Fruit fly (Drosophila melanogaster) whole organism, adult: Measurements from ENCODE around the gene CG11975.

Experiments
- CG11617 ChIP-seq: fragments of 200-800 bp; sonication (Bioruptor generic); optimal IDR thresholded peaks from 2 replicates; lab custom pipeline; 2017; ENCODE audit warnings: mild to moderate bottlenecking, missing biosample characterization, missing genetic modification reagents, missing genetic modification characterization
- CG12768 ChIP-seq: fragments of 200-800 bp; sonication (Bioruptor generic); optimal IDR thresholded peaks from 2 replicates; lab custom pipeline; 2017; ENCODE audit warnings: missing biosample characterization, missing genetic modification characterization, mild to moderate bottlenecking, moderate library complexity, missing genetic modification reagents
- CG14711 ChIP-seq: fragments of 200-800 bp; sonication (Bioruptor generic); optimal IDR thresholded peaks from 2 replicates; lab custom pipeline; 2018; ENCODE audit warnings: missing biosample characterization, mild to moderate bottlenecking, missing genetic modification characterization, moderate library complexity
- CG1620 ChIP-seq: fragments of 200-800 bp; sonication (Bioruptor generic); optimal IDR thresholded peaks from 2 replicates; lab custom pipeline; 2016; ENCODE audit warnings: missing biosample characterization, missing genetic modification characterization
- CG33017 ChIP-seq: fragments of 200-800 bp; sonication (Bioruptor generic); optimal IDR thresholded peaks from 2 replicates; lab custom pipeline; 2018; ENCODE audit warnings: missing biosample characterization, mild to moderate bottlenecking, missing genetic modification characterization, moderate library complexity
- CG5204 ChIP-seq: fragments of 200-800 bp; sonication (Bioruptor generic); optimal IDR thresholded peaks from 2 replicates; lab custom pipeline; 2016; ENCODE audit warnings: missing biosample characterization, missing genetic modification characterization
- CG7045 ChIP-seq: fragments of 200-800 bp; sonication (Bioruptor generic); optimal IDR thresholded peaks from 2 replicates; lab custom pipeline; 2017; ENCODE audit warnings: missing biosample characterization, mild to moderate bottlenecking, missing genetic modification characterization
- CG7101 ChIP-seq: fragments of 200-800 bp; sonication (Bioruptor generic); optimal IDR thresholded peaks from 2 replicates; lab custom pipeline; 2018; ENCODE audit warnings: missing biosample characterization, mild to moderate bottlenecking, missing genetic modification characterization, moderate library complexity
- Clk ChIP-seq: fragments of 200-800 bp; sonication (Bioruptor generic); optimal IDR thresholded peaks from 2 replicates; lab custom pipeline; 2017; ENCODE audit warnings: missing biosample characterization, missing genetic modification characterization
- Crg-1 ChIP-seq: fragments of 200-800 bp; sonication (Bioruptor generic); optimal IDR thresholded peaks from 2 replicates; lab custom pipeline; 2016; ENCODE audit warnings: missing biosample characterization, missing genetic modification characterization
- Hr96 ChIP-seq: fragments of 200-800 bp; sonication (Bioruptor generic); optimal IDR thresholded peaks from 2 replicates; lab custom pipeline; 2016; ENCODE audit warnings: missing biosample characterization, missing genetic modification characterization
- Mnt ChIP-seq: fragments of 200-800 bp; sonication (Bioruptor generic); optimal IDR thresholded peaks from 2 replicates; lab custom pipeline; 2016; ENCODE audit warnings: missing biosample characterization, mild to moderate bottlenecking, missing genetic modification characterization
- bab1 ChIP-seq: fragments of 200-800 bp; sonication (Bioruptor generic); optimal IDR thresholded peaks from 3 replicates; lab custom pipeline; 2019; ENCODE audit warnings: missing biosample characterization, mild to moderate bottlenecking, missing genetic modification characterization, moderate library complexity
- cic ChIP-seq: fragments of 200-800 bp; sonication (Bioruptor generic); optimal IDR thresholded peaks from 2 replicates; lab custom pipeline; 2017; ENCODE audit warnings: missing biosample characterization, mild to moderate bottlenecking, missing genetic modification characterization, moderate library complexity
- cnc ChIP-seq, 2 experiments: fragments of >200 bp; optimal IDR thresholded peaks; 2 replicates each; lab custom pipeline; 2017
- kay ChIP-seq: fragments of 200-800 bp; sonication (Bioruptor generic); peaks from one replicate; lab custom pipeline; 2016; ENCODE audit warnings: missing biosample characterization, missing genetic modification characterization, borderline replicate concordance
- ovo ChIP-seq: fragments of 200-800 bp; sonication (Bioruptor generic); optimal IDR thresholded peaks from 2 replicates; lab custom pipeline; 2016; ENCODE audit warnings: missing biosample characterization, missing genetic modification characterization
- pad ChIP-seq: fragments of 200-800 bp; sonication (Bioruptor generic); optimal IDR thresholded peaks from 3 replicates; lab custom pipeline; 2017; ENCODE audit warnings: missing biosample characterization, missing genetic modification characterization, mild to moderate bottlenecking, moderate library complexity, missing genetic modification reagents
- tj ChIP-seq: fragments of 200-800 bp; sonication (Bioruptor generic); optimal IDR thresholded peaks from 3 replicates; lab custom pipeline; 2017; ENCODE audit warnings: missing biosample characterization, mild to moderate bottlenecking, missing genetic modification characterization, moderate library complexity
- toe ChIP-seq: fragments of 200-800 bp; sonication (Bioruptor generic); optimal IDR thresholded peaks from 2 replicates; lab custom pipeline; 2016; ENCODE audit warnings: missing biosample characterization, missing genetic modification characterization

Gene CG11975

dm6 chr3R:8949334-8950066 is 43.6 kb upstream of the CG11975 start:
- no peak for TF ChIP-seq ovo
- TF ChIP-seq CG7101 (tag; lab: Kevin White, UChicago): no peak
- no peak for TF ChIP-seq Crg-1
- no peak for TF ChIP-seq cnc (optimal IDR thresholded peaks at IDR 0.05; lab: Kevin White, UChicago)
- TF ChIP-seq toe: no peak
- TF ChIP-seq CG33017 (tag; lab: Kevin White, UChicago): no peak
- TF ChIP-seq Hr96 (GFP tag; lab: Kevin White, UChicago): no peak
- no peak for TF ChIP-seq CG14711 (tag; lab: Kevin White, UChicago)
- TF ChIP-seq CG1620 (GFP tag; lab: Kevin White, UChicago): no peak

- no peak for TF ChIP-seq Clk (GFP tag; lab: Kevin White, UChicago)
- TF ChIP-seq pad (GFP tag; lab: Kevin White, UChicago): peak; percentile 76
Measured at dm6 chr3R:8954515-8955358, 38.3 kb upstream of the CG11975 start.

- TF ChIP-seq cnc (optimal IDR thresholded peaks at IDR 0.05; lab: Kevin White, UChicago) (no peak), CG5204 (GFP tag; lab: Kevin White, UChicago) (no peak), Crg-1 (no peak), CG33017 (tag; lab: Kevin White, UChicago) (no peak), ovo (peak; percentile 93), CG12768 (GFP tag; lab: Kevin White, UChicago) (no peak), pad (GFP tag; lab: Kevin White, UChicago) (peak; percentile 69), Mnt (GFP tag; lab: Kevin White, UChicago) (no peak)
Measured at dm6 chr3R:8955359-8955820, 37.7 kb upstream of the CG11975 start.

- TF ChIP-seq CG7101 (tag; lab: Kevin White, UChicago) (no peak), CG12768 (GFP tag; lab: Kevin White, UChicago) (no peak), cic (no peak), Hr96 (GFP tag; lab: Kevin White, UChicago) (no peak), Crg-1 (no peak), CG14711 (tag; lab: Kevin White, UChicago) (no peak), CG11617 (GFP tag; lab: Kevin White, UChicago) (no peak), kay (GFP tag; lab: Kevin White, UChicago) (no peak), ovo (no peak), CG7045 (GFP tag; lab: Kevin White, UChicago) (no peak), bab1 (GFP tag; lab: Kevin White, UChicago) (no peak), CG5204 (GFP tag; lab: Kevin White, UChicago) (no peak), Clk (GFP tag; lab: Kevin White, UChicago) (no peak), Mnt (GFP tag; lab: Kevin White, UChicago) (no peak), toe (no peak), tj (no peak)
Measured at dm6 chr3R:8956333-8956732, 36.7 kb upstream of the CG11975 start.

dm6 chr3R:8957739-8958138 is 35.3 kb upstream of the CG11975 start:
- no peak for TF ChIP-seq CG12768 (GFP tag; lab: Kevin White, UChicago)
- TF ChIP-seq cic: no peak
- TF ChIP-seq cnc (optimal IDR thresholded peaks at IDR 0.05; lab: Kevin White, UChicago): no peak
- TF ChIP-seq CG11617 (GFP tag; lab: Kevin White, UChicago): no peak
- TF ChIP-seq CG7101 (tag; lab: Kevin White, UChicago): no peak
- TF ChIP-seq CG33017 (tag; lab: Kevin White, UChicago): no peak
- TF ChIP-seq ovo: no peak
- no peak for TF ChIP-seq Mnt (GFP tag; lab: Kevin White, UChicago)
- TF ChIP-seq Hr96 (GFP tag; lab: Kevin White, UChicago): no peak
- TF ChIP-seq tj: no peak
- TF ChIP-seq toe: no peak
- no peak for TF ChIP-seq bab1 (GFP tag; lab: Kevin White, UChicago)
- TF ChIP-seq CG1620 (GFP tag; lab: Kevin White, UChicago): no peak
- TF ChIP-seq pad (GFP tag; lab: Kevin White, UChicago): no peak
- TF ChIP-seq CG5204 (GFP tag; lab: Kevin White, UChicago): no peak
- no peak for TF ChIP-seq Crg-1

- TF ChIP-seq CG7101 (tag; lab: Kevin White, UChicago) (no peak), CG11617 (GFP tag; lab: Kevin White, UChicago) (no peak), bab1 (GFP tag; lab: Kevin White, UChicago) (no peak), Hr96 (GFP tag; lab: Kevin White, UChicago) (no peak), ovo (no peak), cic (no peak), CG5204 (GFP tag; lab: Kevin White, UChicago) (no peak), CG14711 (tag; lab: Kevin White, UChicago) (no peak), Crg-1 (no peak), Mnt (GFP tag; lab: Kevin White, UChicago) (no peak), cnc (optimal IDR thresholded peaks at IDR 0.05; lab: Kevin White, UChicago) (no peak), CG1620 (GFP tag; lab: Kevin White, UChicago) (no peak), toe (no peak), tj (no peak), kay (GFP tag; lab: Kevin White, UChicago) (no peak), CG33017 (tag; lab: Kevin White, UChicago) (no peak), pad (GFP tag; lab: Kevin White, UChicago) (no peak), CG7045 (GFP tag; lab: Kevin White, UChicago) (no peak), Clk (GFP tag; lab: Kevin White, UChicago) (no peak), CG12768 (GFP tag; lab: Kevin White, UChicago) (no peak)
Measured at dm6 chr3R:8958300-8958699, 34.8 kb upstream of the CG11975 start.
